Fruit fly (Drosophila melanogaster) whole organism, wandering third instar larva: ENCODE data around the gene CG5758.

ENCODE experiments used
- Abd-B ChIP-seq: fragments of >200 bp; optimal IDR thresholded peaks from 2 replicates; lab custom pipeline; 2017; ENCODE audit warnings: missing biosample characterization, missing genetic modification characterization
- CG32264 ChIP-seq: fragments of 200-800 bp; sonication (Bioruptor generic); optimal IDR thresholded peaks from 2 replicates; lab custom pipeline; 2016; ENCODE audit warnings: missing biosample characterization, missing genetic modification characterization
- CG9705 ChIP-seq: fragments of 200-800 bp; sonication (Bioruptor generic); optimal IDR thresholded peaks from 2 replicates; lab custom pipeline; 2018; ENCODE audit warnings: missing biosample characterization, mild to moderate bottlenecking, missing genetic modification characterization
- CrebA ChIP-seq: fragments of 200-800 bp; sonication (Bioruptor generic); optimal IDR thresholded peaks from 2 replicates; lab custom pipeline; 2016; ENCODE audit warnings: missing biosample characterization, mild to moderate bottlenecking, missing genetic modification characterization, borderline replicate concordance
- Dfd ChIP-seq: fragments of >200 bp; optimal IDR thresholded peaks from 2 replicates; lab custom pipeline; 2017; ENCODE audit warnings: missing biosample characterization, missing genetic modification characterization
- Dif ChIP-seq: fragments of 200-275, 200-300 bp; sonication (Bioruptor generic); optimal IDR thresholded peaks from 2 replicates; lab custom pipeline; 2018; ENCODE audit warnings: missing biosample characterization, missing genetic modification characterization; ENCODE audit not compliant: partially characterized antibody
- GATAd ChIP-seq: sonication (Bioruptor generic); optimal IDR thresholded peaks from 2 replicates; lab custom pipeline; 2016; ENCODE audit warnings: missing biosample characterization, missing genetic modification characterization
- HLH106 ChIP-seq: fragments of 200-800 bp; optimal IDR thresholded peaks from 3 replicates; lab custom pipeline; 2019; ENCODE audit warnings: missing biosample characterization, mild to moderate bottlenecking, missing genetic modification characterization, moderate library complexity
- Hnf4 ChIP-seq: fragments of 200-800 bp; sonication (Bioruptor generic); optimal IDR thresholded peaks from 2 replicates; lab custom pipeline; 2016; ENCODE audit warnings: missing biosample characterization, mild to moderate bottlenecking, missing genetic modification characterization
- Hr78 ChIP-seq: fragments of >200 bp; optimal IDR thresholded peaks from 2 replicates; lab custom pipeline; 2017; ENCODE audit warnings: missing biosample characterization, missing genetic modification characterization
- Hr83 ChIP-seq: fragments of 200-300 bp; sonication (Bioruptor generic); optimal IDR thresholded peaks from 2 replicates; lab custom pipeline; 2016; ENCODE audit warnings: missing biosample characterization, mild to moderate bottlenecking, missing genetic modification characterization, moderate library complexity; ENCODE audit not compliant: poor library complexity, severe bottlenecking
- Jra ChIP-seq: sonication (Bioruptor generic); optimal IDR thresholded peaks from 2 replicates; lab custom pipeline; 2016; ENCODE audit warnings: missing biosample characterization, missing genetic modification characterization
- Mio ChIP-seq: sonication (Bioruptor generic); optimal IDR thresholded peaks from 2 replicates; lab custom pipeline; 2016; ENCODE audit warnings: missing biosample characterization, missing genetic modification characterization
- Myc ChIP-seq: fragments of >200 bp; optimal IDR thresholded peaks from 2 replicates; lab custom pipeline; 2017
- N ChIP-seq: fragments of >200 bp; optimal IDR thresholded peaks from 2 replicates; lab custom pipeline; 2018; ENCODE audit warnings: missing biosample characterization, missing external identifiers, missing genetic modification characterization
- OdsH ChIP-seq: fragments of 200-800 bp; sonication (Bioruptor generic); optimal IDR thresholded peaks from 2 replicates; lab custom pipeline; 2016; ENCODE audit warnings: missing biosample characterization, mild to moderate bottlenecking, missing genetic modification characterization
- Rel ChIP-seq, 2 experiments: fragments of 200-800 bp; sonication (Bioruptor generic) in 1 of 2; optimal IDR thresholded peaks; 2 replicates in 1 of 2; 3 replicates in 1 of 2; lab custom pipeline; 2016 to 2019; ENCODE audit warnings: mild to moderate bottlenecking in 2 of 2, missing biosample characterization in 2 of 2, missing genetic modification characterization in 2 of 2, moderate library complexity in 1 of 2
- Sp1 ChIP-seq: fragments of 200-800 bp; sonication (Bioruptor generic); optimal IDR thresholded peaks from 3 replicates; lab custom pipeline; 2019; ENCODE audit warnings: missing biosample characterization, mild to moderate bottlenecking, missing genetic modification characterization, moderate library complexity
- Vsx2 ChIP-seq: fragments of 200-300, 225-300 bp; sonication (Bioruptor generic); optimal IDR thresholded peaks from 2 replicates; lab custom pipeline; 2018; ENCODE audit warnings: missing biosample characterization, missing genetic modification characterization; ENCODE audit not compliant: partially characterized antibody
- br ChIP-seq: fragments of 200-800 bp; sonication (Bioruptor generic); optimal IDR thresholded peaks from 2 replicates; lab custom pipeline; 2016; ENCODE audit warnings: missing biosample characterization, missing genetic modification characterization
- brk ChIP-seq: fragments of 200-800 bp; sonication (Bioruptor generic); optimal IDR thresholded peaks from 2 replicates; lab custom pipeline; 2016; ENCODE audit warnings: missing biosample characterization, mild to moderate bottlenecking, missing genetic modification characterization
- dl ChIP-seq, 2 experiments: fragments of 175-275, 200-275 bp in 1 of 2; fragments of 200-275 bp in 1 of 2; sonication (Bioruptor generic); optimal IDR thresholded peaks; lab custom pipeline; 2018; ENCODE audit warnings: mild to moderate bottlenecking in 2 of 2, missing biosample characterization in 2 of 2, missing genetic modification characterization in 2 of 2, moderate library complexity in 2 of 2; ENCODE audit not compliant: partially characterized antibody in 2 of 2, insufficient read depth in 1 of 2
- dmrt93B ChIP-seq: fragments of 200-800 bp; sonication (Bioruptor generic); optimal IDR thresholded peaks from 2 replicates; lab custom pipeline; 2018; ENCODE audit warnings: missing biosample characterization, mild to moderate bottlenecking, missing genetic modification characterization
- dsf ChIP-seq: sonication (Bioruptor generic); optimal IDR thresholded peaks from 2 replicates; lab custom pipeline; 2016; ENCODE audit warnings: missing biosample characterization, missing genetic modification characterization, borderline replicate concordance
- ey ChIP-seq: fragments of 200-800 bp; sonication (Bioruptor generic); optimal IDR thresholded peaks from 2 replicates; lab custom pipeline; 2016; ENCODE audit warnings: missing biosample characterization, missing genetic modification characterization
- foxo ChIP-seq, 2 experiments: fragments of 200-800 bp; sonication (Bioruptor generic); optimal IDR thresholded peaks; 2 replicates in 1 of 2; 3 replicates in 1 of 2; lab custom pipeline; 2016 to 2017; ENCODE audit warnings: missing biosample characterization in 2 of 2, missing genetic modification characterization in 2 of 2
- fru ChIP-seq: fragments of 200-800 bp; sonication (Bioruptor generic); optimal IDR thresholded peaks from 3 replicates; lab custom pipeline; 2016; ENCODE audit warnings: missing biosample characterization, mild to moderate bottlenecking, missing genetic modification characterization
- h ChIP-seq: fragments of 200-800 bp; sonication (Bioruptor generic); optimal IDR thresholded peaks from 3 replicates; lab custom pipeline; 2016; ENCODE audit warnings: missing biosample characterization, mild to moderate bottlenecking, missing genetic modification characterization
- jim ChIP-seq: fragments of 175-275, 200-325 bp; sonication (Bioruptor generic); optimal IDR thresholded peaks from 2 replicates; lab custom pipeline; 2016; ENCODE audit warnings: missing biosample characterization, mild to moderate bottlenecking, missing genetic modification characterization
- lola ChIP-seq: fragments of >200 bp; optimal IDR thresholded peaks from 2 replicates; lab custom pipeline; 2017; ENCODE audit warnings: missing biosample characterization, missing genetic modification characterization
- pan ChIP-seq: fragments of >200 bp; optimal IDR thresholded peaks from 2 replicates; lab custom pipeline; 2017
- psq ChIP-seq: fragments of 200-800 bp; sonication (Bioruptor generic); optimal IDR thresholded peaks from 3 replicates; lab custom pipeline; 2017; ENCODE audit warnings: missing biosample characterization, mild to moderate bottlenecking, missing genetic modification characterization, moderate library complexity
- rgr ChIP-seq: fragments of 200-800 bp; sonication (Bioruptor generic); optimal IDR thresholded peaks from 3 replicates; lab custom pipeline; 2016; ENCODE audit warnings: missing biosample characterization, mild to moderate bottlenecking, missing genetic modification characterization
- sage ChIP-seq: fragments of 200-800 bp; sonication (Bioruptor generic); optimal IDR thresholded peaks from 2 replicates; lab custom pipeline; 2016; ENCODE audit warnings: missing biosample characterization, mild to moderate bottlenecking, missing genetic modification characterization
- sv ChIP-seq: fragments of 200-800 bp; sonication (Bioruptor generic); optimal IDR thresholded peaks from 3 replicates; lab custom pipeline; 2016; ENCODE audit warnings: missing biosample characterization, missing genetic modification characterization
- tai ChIP-seq: sonication (Bioruptor generic); optimal IDR thresholded peaks from 2 replicates; lab custom pipeline; 2016; ENCODE audit warnings: missing biosample characterization, missing genetic modification characterization
- usp ChIP-seq: fragments of >200 bp; optimal IDR thresholded peaks from 2 replicates; lab custom pipeline; 2017; ENCODE audit warnings: missing biosample characterization, missing genetic modification characterization
- woc ChIP-seq: sonication (Bioruptor generic); optimal IDR thresholded peaks from 2 replicates; lab custom pipeline; 2016; ENCODE audit warnings: missing biosample characterization, mild to moderate bottlenecking, missing genetic modification characterization

The CG5758 gene

dm6 chr2L:18145826-18146225 lies 26.0 kb downstream of the CG5758 start:
- TF ChIP-seq jim (GFP tag; lab: Kevin White, UChicago) (no peak), Rel (GFP tag; optimal IDR thresholded peaks at IDR 0.05; lab: Kevin White, UChicago) (no peak), Rel (tag; optimal IDR thresholded peaks at IDR 0.05; lab: Kevin White, UChicago) (peak; percentile 52), sage (GFP tag; lab: Kevin White, UChicago) (no peak), rgr (GFP tag; lab: Kevin White, UChicago) (no peak), HLH106 (no peak)

- TF ChIP-seq CrebA (GFP tag; lab: Kevin White, UChicago): no peak
- TF ChIP-seq pan (lab: Kevin White, UChicago): no peak
- no peak for TF ChIP-seq Mio (GFP tag; lab: Kevin White, UChicago)
- peak in 1 of 2 experiments; percentile 60 for TF ChIP-seq foxo (GFP tag; optimal IDR thresholded peaks at IDR 0.05; lab: Kevin White, UChicago)
- peak; percentile 61 for TF ChIP-seq psq (GFP tag; lab: Kevin White, UChicago)
- peak; percentile 22 for TF ChIP-seq Sp1
- TF ChIP-seq HLH106: peak; percentile 46
- TF ChIP-seq woc (GFP tag; lab: Kevin White, UChicago): peak; percentile 40
- no peak for TF ChIP-seq OdsH (GFP tag; lab: Kevin White, UChicago)
- TF ChIP-seq N (GFP tag; lab: Kevin White, UChicago): no peak
- peak; percentile 39 for TF ChIP-seq rgr (GFP tag; lab: Kevin White, UChicago)
- TF ChIP-seq GATAd (GFP tag; lab: Kevin White, UChicago): no peak
- no peak for TF ChIP-seq Rel (GFP tag; optimal IDR thresholded peaks at IDR 0.05; lab: Kevin White, UChicago)
- TF ChIP-seq Rel (tag; optimal IDR thresholded peaks at IDR 0.05; lab: Kevin White, UChicago): no peak
- no peak for TF ChIP-seq Dif (GFP tag; lab: Kevin White, UChicago)
- peak; percentile 44 for TF ChIP-seq h
- TF ChIP-seq Abd-B: no peak
- TF ChIP-seq brk (GFP tag; lab: Kevin White, UChicago): no peak
- TF ChIP-seq tai: no peak
- peak; percentile 59 for TF ChIP-seq fru
- peak; percentile 40 for TF ChIP-seq br (GFP tag; lab: Kevin White, UChicago)
- no peak for TF ChIP-seq Hr83 (GFP tag; lab: Kevin White, UChicago)
- TF ChIP-seq CG9705: no peak
- TF ChIP-seq ey (GFP tag; lab: Kevin White, UChicago): peak; percentile 45
- no peak for TF ChIP-seq Hr78 (GFP tag; lab: Kevin White, UChicago)
- no peak for TF ChIP-seq lola (GFP tag; lab: Kevin White, UChicago)
- no peak for TF ChIP-seq dl (GFP tag; optimal IDR thresholded peaks at IDR 0.05; lab: Kevin White, UChicago; ENCODE audit: insufficient read depth in 1 of 2, partially characterized antibody in 2 of 2)
- no peak for TF ChIP-seq Myc (lab: Kevin White, UChicago)
- no peak for TF ChIP-seq Hnf4 (GFP tag; lab: Kevin White, UChicago)
- TF ChIP-seq sage (GFP tag; lab: Kevin White, UChicago): peak; percentile 4
- no peak for TF ChIP-seq usp (GFP tag; lab: Kevin White, UChicago)
- no peak for TF ChIP-seq Vsx2
- no peak for TF ChIP-seq jim (GFP tag; lab: Kevin White, UChicago)
- no peak for TF ChIP-seq dsf (GFP tag; lab: Kevin White, UChicago)
- no peak for TF ChIP-seq sv (GFP tag; lab: Kevin White, UChicago)
- TF ChIP-seq CG32264 (GFP tag; lab: Kevin White, UChicago): no peak
- TF ChIP-seq Jra: no peak
- TF ChIP-seq dmrt93B: peak; percentile 48
- no peak for TF ChIP-seq Dfd
Observed at dm6 chr2L:18146618-18147099, 26.9 kb downstream of the CG5758 start.
